Worm (Caenorhabditis elegans) whole organism, young adult: Measurements from ENCODE around the gene K08D12.4.
A peak's percentile ranks its signal among the peaks of the same experiment; 100 is the strongest.

Source experiments
- B0019.2 ChIP-seq: fragments of 200-800 bp; sonication (Bioruptor generic); conservative IDR thresholded peaks from 2 replicates; pipeline ENCODE4 v1.3.6; 2022; ENCODE audit warnings: missing genetic modification reagents, missing genetic modification characterization, missing compliant biosample characterization
- B0336.3 ChIP-seq: fragments of 200-800 bp; sonication (Bioruptor generic); IDR thresholded peaks from 2 replicates; pipeline ENCODE4 v1.3.6; 2022; ENCODE audit warnings: missing genetic modification characterization, missing compliant biosample characterization
- C06A6.2 ChIP-seq: fragments of 200-800 bp; sonication (Bioruptor generic); conservative IDR thresholded peaks from 2 replicates; pipeline ENCODE4 v1.3.6; 2022; ENCODE audit warnings: missing genetic modification characterization, missing compliant biosample characterization
- D2030.7 ChIP-seq: fragments of 200-800 bp; sonication (Bioruptor generic); IDR thresholded peaks from 2 replicates; pipeline ENCODE4 v1.3.6; 2022; ENCODE audit warnings: missing genetic modification reagents, missing genetic modification characterization, missing compliant biosample characterization
- F10E7.11 ChIP-seq: sonication (generic microtip); optimal IDR thresholded peaks from 2 replicates; lab custom pipeline; 2017; ENCODE audit warnings: mild to moderate bottlenecking, missing genetic modification characterization, moderate library complexity, missing compliant biosample characterization
- F22D6.2 ChIP-seq: sonication (generic microtip); optimal IDR thresholded peaks from 2 replicates; lab custom pipeline; 2016; ENCODE audit warnings: mild to moderate bottlenecking, missing genetic modification characterization, missing compliant biosample characterization
- F33H1.4 ChIP-seq: fragments of 200-800 bp; sonication (Bioruptor generic); IDR thresholded peaks from 2 replicates; pipeline ENCODE4 v1.3.6; 2022; ENCODE audit warnings: missing genetic modification reagents, missing genetic modification characterization, missing compliant biosample characterization
- F49E8.2 ChIP-seq: sonication (generic microtip); optimal IDR thresholded peaks from 3 replicates; lab custom pipeline; 2017; ENCODE audit warnings: missing genetic modification characterization, mild to moderate bottlenecking, missing compliant biosample characterization, antibody characterized with exemption, moderate library complexity; ENCODE audit not compliant: insufficient read depth
- K11D2.4 ChIP-seq: fragments of 200-800 bp; sonication (Bioruptor generic); IDR thresholded peaks from 2 replicates; pipeline ENCODE4 v1.3.6; 2022; ENCODE audit warnings: missing genetic modification reagents, missing genetic modification characterization, missing compliant biosample characterization
- T26A5.8 ChIP-seq: sonication (generic microtip); optimal IDR thresholded peaks from 2 replicates; lab custom pipeline; 2016; ENCODE audit warnings: missing genetic modification characterization, missing compliant biosample characterization
- Y53F4B.3 ChIP-seq: fragments of 200-800 bp; sonication (Bioruptor generic); IDR thresholded peaks from 2 replicates; pipeline ENCODE4 v1.3.6; 2022; ENCODE audit warnings: missing genetic modification reagents, missing genetic modification characterization, missing compliant biosample characterization
- Y56A3A.18 ChIP-seq: fragments of 200-800 bp; sonication (Bioruptor generic); IDR thresholded peaks from 2 replicates; pipeline ENCODE4 v1.3.6; 2022; ENCODE audit warnings: missing genetic modification reagents, missing genetic modification characterization, missing compliant biosample characterization
- Y79H2A.3 ChIP-seq: fragments of 200-800 bp; sonication (Bioruptor generic); conservative IDR thresholded peaks from 2 replicates; pipeline ENCODE4 v1.3.6; 2022; ENCODE audit warnings: missing genetic modification reagents, missing genetic modification characterization, missing compliant biosample characterization
- aptf-2 ChIP-seq: fragments of 200-800 bp; sonication (Bioruptor generic); conservative IDR thresholded peaks from 2 replicates; pipeline ENCODE4 v1.3.6; 2022; ENCODE audit warnings: missing genetic modification reagents, missing genetic modification characterization, missing compliant biosample characterization
- aptf-3 ChIP-seq: fragments of 200-800 bp; sonication (Bioruptor generic); IDR thresholded peaks from 2 replicates; pipeline ENCODE4 v1.3.6; 2022; ENCODE audit warnings: missing genetic modification characterization, missing compliant biosample characterization
- athp-1 ChIP-seq: sonication (generic microtip); optimal IDR thresholded peaks from 2 replicates; lab custom pipeline; 2017; ENCODE audit warnings: mild to moderate bottlenecking, missing genetic modification characterization, missing compliant biosample characterization
- attf-5 ChIP-seq: fragments of 200-800 bp; sonication (Bioruptor generic); optimal IDR thresholded peaks from 2 replicates; lab custom pipeline; 2018; ENCODE audit warnings: mild to moderate bottlenecking, missing genetic modification characterization, missing compliant biosample characterization
- bed-2 ChIP-seq: fragments of 200-800 bp; sonication (Bioruptor generic); IDR thresholded peaks from 2 replicates; pipeline ENCODE4 v1.3.6; 2022; ENCODE audit warnings: missing genetic modification reagents, missing genetic modification characterization, missing compliant biosample characterization
- ccch-3 ChIP-seq: fragments of 200-800 bp; sonication (Bioruptor generic); optimal IDR thresholded peaks from 2 replicates; lab custom pipeline; 2018; ENCODE audit warnings: mild to moderate bottlenecking, missing genetic modification characterization, missing compliant biosample characterization
- ceh-27 ChIP-seq: fragments of 200-800 bp; sonication (Bioruptor generic); optimal IDR thresholded peaks from 2 replicates; lab custom pipeline; 2018; ENCODE audit warnings: mild to moderate bottlenecking, missing genetic modification characterization, moderate library complexity, missing compliant biosample characterization
- ceh-79 ChIP-seq: sonication (generic microtip); optimal IDR thresholded peaks from 2 replicates; lab custom pipeline; 2017; ENCODE audit warnings: mild to moderate bottlenecking, missing genetic modification characterization, missing compliant biosample characterization
- ceh-91 ChIP-seq: fragments of 200-800 bp; sonication (Bioruptor generic); IDR thresholded peaks from 2 replicates; pipeline ENCODE4 v1.3.6; 2022; ENCODE audit warnings: missing genetic modification reagents, missing genetic modification characterization, missing compliant biosample characterization
- die-1 ChIP-seq: sonication (generic microtip); optimal IDR thresholded peaks from 2 replicates; lab custom pipeline; 2016; ENCODE audit warnings: missing genotype, mild to moderate bottlenecking, missing genetic modification characterization, missing compliant biosample characterization
- efl-1 ChIP-seq: fragments of 150-350 bp; optimal IDR thresholded peaks from 2 replicates; lab custom pipeline; 2014; ENCODE audit warnings: missing biosample characterization, missing genetic modification reagents, missing genetic modification characterization
- egrh-3 ChIP-seq: fragments of 200-800 bp; sonication (Bioruptor generic); IDR thresholded peaks from 2 replicates; pipeline ENCODE4 v1.3.6; 2022; ENCODE audit warnings: missing genetic modification reagents, missing genetic modification characterization, missing compliant biosample characterization
- ekl-4 ChIP-seq: fragments of 200-800 bp; sonication (Bioruptor generic); IDR thresholded peaks from 2 replicates; pipeline ENCODE4 v1.3.6; 2022; ENCODE audit warnings: missing genetic modification reagents, missing genetic modification characterization, missing compliant biosample characterization
- hlh-12 ChIP-seq: sonication (generic microtip); optimal IDR thresholded peaks from 2 replicates; lab custom pipeline; 2016; ENCODE audit warnings: missing genetic modification characterization, missing compliant biosample characterization
- hmg-1.2 ChIP-seq: fragments of 200-800 bp; sonication (Bioruptor generic); IDR thresholded peaks from 2 replicates; pipeline ENCODE4 v1.3.6; 2022; ENCODE audit warnings: missing genetic modification reagents, missing genetic modification characterization, missing compliant biosample characterization
- hmg-20 ChIP-seq: fragments of 200-800 bp; sonication (Bioruptor generic); IDR thresholded peaks from 2 replicates; pipeline ENCODE4 v1.3.6; 2022; ENCODE audit warnings: missing genetic modification reagents, missing genetic modification characterization, missing compliant biosample characterization
- hrde-1 ChIP-seq: sonication (generic microtip); optimal IDR thresholded peaks from 2 replicates; lab custom pipeline; 2016; ENCODE audit warnings: missing genetic modification characterization, mild to moderate bottlenecking, missing compliant biosample characterization, moderate library complexity, missing genotype, missing genetic modification reagents, borderline replicate concordance
- lag-1 ChIP-seq: fragments of 200-800 bp; sonication (Bioruptor generic); IDR thresholded peaks from 2 replicates; pipeline ENCODE4 v1.3.6; 2022; ENCODE audit warnings: missing genetic modification reagents, missing genetic modification characterization, missing compliant biosample characterization
- let-526 ChIP-seq: fragments of 200-800 bp; sonication (Bioruptor generic); IDR thresholded peaks from 2 replicates; pipeline ENCODE4 v1.3.6; 2022; ENCODE audit warnings: missing genetic modification reagents, missing genetic modification characterization, missing compliant biosample characterization
- lir-1 ChIP-seq: fragments of 200-800 bp; sonication (Bioruptor generic); conservative IDR thresholded peaks from 2 replicates; pipeline ENCODE4 v1.3.6; 2022; ENCODE audit warnings: missing genetic modification reagents, missing genetic modification characterization, missing compliant biosample characterization
- lsl-1 ChIP-seq: fragments of 200-800 bp; sonication (Bioruptor generic); optimal IDR thresholded peaks from 2 replicates; lab custom pipeline; 2018; ENCODE audit warnings: mild to moderate bottlenecking, missing genetic modification characterization, moderate library complexity, missing compliant biosample characterization
- lsy-27 ChIP-seq: sonication (generic microtip); optimal IDR thresholded peaks from 2 replicates; lab custom pipeline; 2017; ENCODE audit warnings: missing genetic modification characterization, mild to moderate bottlenecking, missing compliant biosample characterization, antibody characterized with exemption, missing genotype, borderline replicate concordance; ENCODE audit not compliant: insufficient read depth
- madf-6 ChIP-seq: fragments of 200-800 bp; sonication (Bioruptor generic); IDR thresholded peaks from 2 replicates; pipeline ENCODE4 v1.3.6; 2022; ENCODE audit warnings: missing genetic modification reagents, missing genetic modification characterization, missing compliant biosample characterization
- madf-8 ChIP-seq: fragments of 200-800 bp; sonication (Bioruptor generic); conservative IDR thresholded peaks from 2 replicates; pipeline ENCODE4 v1.3.6; 2022; ENCODE audit warnings: missing genetic modification reagents, missing genetic modification characterization, missing compliant biosample characterization
- nfya-2 ChIP-seq: fragments of 200-800 bp; sonication (Bioruptor generic); IDR thresholded peaks from 2 replicates; pipeline ENCODE4 v1.3.6; 2022; ENCODE audit warnings: missing genetic modification reagents, missing genetic modification characterization, missing compliant biosample characterization
- rcor-1 ChIP-seq: fragments of 200-800 bp; sonication (Bioruptor generic); IDR thresholded peaks from 2 replicates; pipeline ENCODE4 v1.3.6; 2022; ENCODE audit warnings: missing genetic modification reagents, missing genetic modification characterization, missing compliant biosample characterization
- sptf-2 ChIP-seq: fragments of 200-800 bp; sonication (Bioruptor generic); optimal IDR thresholded peaks from 2 replicates; lab custom pipeline; 2018; ENCODE audit warnings: mild to moderate bottlenecking, missing genetic modification characterization, missing compliant biosample characterization
- tbp1 ChIP-seq: fragments of 200-800 bp; sonication (Bioruptor generic); optimal IDR thresholded peaks from 2 replicates; lab custom pipeline; 2018; ENCODE audit warnings: mild to moderate bottlenecking, missing genetic modification characterization, missing compliant biosample characterization
- unc-130 ChIP-seq: sonication (generic microtip); optimal IDR thresholded peaks from 2 replicates; lab custom pipeline; 2016; ENCODE audit warnings: missing genetic modification reagents, missing genetic modification characterization, missing compliant biosample characterization
- unc-62 ChIP-seq: fragments of 150-350 bp; optimal IDR thresholded peaks from 2 replicates; lab custom pipeline; 2014; ENCODE audit warnings: missing biosample characterization, missing genetic modification reagents, missing genetic modification characterization
- xnd-1 ChIP-seq: sonication (generic microtip); optimal IDR thresholded peaks from 2 replicates; lab custom pipeline; 2016; ENCODE audit warnings: missing genotype, missing genetic modification reagents, missing genetic modification characterization, missing compliant biosample characterization
- zim-3 ChIP-seq: sonication (generic microtip); optimal IDR thresholded peaks from 2 replicates; lab custom pipeline; 2017; ENCODE audit warnings: mild to moderate bottlenecking, missing genetic modification characterization, moderate library complexity, missing compliant biosample characterization
- ztf-22 ChIP-seq: fragments of 200-800 bp; sonication (Bioruptor generic); optimal IDR thresholded peaks from 2 replicates; lab custom pipeline; 2018; ENCODE audit warnings: mild to moderate bottlenecking, missing genetic modification characterization, moderate library complexity, missing compliant biosample characterization

K08D12.4 gene

DNA sequence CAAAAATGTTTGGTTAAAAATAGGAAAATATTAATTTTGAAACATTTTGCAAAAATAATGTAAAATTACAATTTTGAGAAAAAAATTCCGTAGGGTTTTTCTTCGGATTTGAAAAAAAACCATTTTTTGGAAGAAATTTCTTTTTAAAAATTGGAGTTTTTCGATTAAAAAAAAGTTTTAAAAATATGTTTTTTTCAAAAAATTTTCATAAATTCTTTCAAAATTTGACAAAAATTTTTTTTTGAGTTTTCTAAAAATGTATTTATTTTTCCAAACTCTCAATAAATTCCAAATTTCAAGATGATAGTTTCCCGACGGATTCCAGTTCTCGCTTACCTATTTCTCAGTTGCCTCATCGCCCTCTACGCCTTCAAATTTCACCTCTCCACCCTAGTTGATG is 7.5 kb upstream of the K08D12.4 start, which contains the start of gene bus-2:
Gene bus-2 (plus strand): TSS at position 301 of the 400 bp plus-strand sequence.
- TF ChIP-seq lir-1 (GFP tag; lab: Robert Waterston, UW): no peak
- no peak for TF ChIP-seq ekl-4 (GFP tag; lab: Robert Waterston, UW)
- no peak for TF ChIP-seq aptf-2 (GFP tag; lab: Robert Waterston, UW)
- TF ChIP-seq K11D2.4 (GFP tag; lab: Robert Waterston, UW): no peak
- no peak for TF ChIP-seq ceh-27 (GFP tag; lab: Kevin White, UChicago)
- TF ChIP-seq zim-3 (tag; lab: Kevin White, UChicago): no peak
- TF ChIP-seq egrh-3: no peak
- no peak for TF ChIP-seq ztf-22 (GFP tag; lab: Kevin White, UChicago)
- no peak for TF ChIP-seq nfya-2 (GFP tag; lab: Robert Waterston, UW)
- no peak for TF ChIP-seq bed-2 (GFP tag; lab: Robert Waterston, UW)
- TF ChIP-seq let-526 (GFP tag; lab: Robert Waterston, UW): no peak
- TF ChIP-seq Y79H2A.3: no peak
- TF ChIP-seq unc-62 (GFP tag; lab: Kevin White, UChicago): no peak
- no peak for TF ChIP-seq Y53F4B.3 (GFP tag; lab: Robert Waterston, UW)
- no peak for TF ChIP-seq efl-1 (GFP tag; lab: Kevin White, UChicago)

- TF ChIP-seq B0336.3 (GFP tag; lab: Robert Waterston, UW) (no peak), F33H1.4 (peak; percentile 77), lsl-1 (peak; percentile 92), hlh-12 (no peak), Y56A3A.18 (GFP tag; lab: Robert Waterston, UW) (no peak), hrde-1 (tag; lab: Kevin White, UChicago) (no peak), D2030.7 (GFP tag; lab: Robert Waterston, UW) (peak; percentile 32; the same call in 1 of the 2 replicates), efl-1 (GFP tag; lab: Kevin White, UChicago) (peak; percentile 23), sptf-2 (GFP tag; lab: Kevin White, UChicago) (no peak), B0019.2 (GFP tag; lab: Robert Waterston, UW) (no peak), xnd-1 (tag; lab: Kevin White, UChicago) (peak; percentile 51), ccch-3 (no peak), madf-6 (GFP tag; lab: Robert Waterston, UW) (peak; percentile 56), madf-8 (GFP tag; lab: Robert Waterston, UW) (peak; percentile 35; the same call in 1 of the 2 replicates), ceh-91 (GFP tag; lab: Robert Waterston, UW) (peak; percentile 46; the same call in 1 of the 2 replicates)
Measured at ce11 chrIV:1707960-1708359, 864 bp downstream of the K08D12.4 start.

DNA sequence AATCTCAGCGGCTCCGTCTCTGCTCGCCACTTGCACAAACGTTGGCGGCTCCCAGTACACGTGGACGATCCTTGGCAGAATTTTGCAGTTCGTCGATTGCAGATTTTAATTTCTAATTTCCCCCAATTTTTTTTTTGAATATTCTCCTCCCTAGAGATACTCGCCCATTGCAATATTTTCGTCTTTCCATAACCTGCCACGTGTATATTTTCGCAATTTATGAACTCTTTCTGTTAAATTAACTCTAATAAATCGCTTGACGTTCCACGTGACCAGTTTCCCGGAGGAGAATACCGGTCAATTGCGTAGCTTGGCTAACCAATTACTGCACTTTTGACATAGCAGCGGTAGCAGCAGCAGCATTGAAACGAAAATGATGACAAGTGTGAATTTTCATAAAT is 1.3 kb downstream of the K08D12.4 start:
- TF ChIP-seq ceh-27 (GFP tag; lab: Kevin White, UChicago) (no peak), hmg-20 (GFP tag; lab: Robert Waterston, UW) (0 out of 2 replicates have a peak, but pooled peaks have one; percentile 36), F10E7.11 (tag; lab: Kevin White, UChicago) (peak; percentile 15), C06A6.2 (no peak), tbp1 (GFP tag; lab: Kevin White, UChicago) (peak; percentile 50), lsy-27 (tag; lab: Kevin White, UChicago) (no peak), hmg-1.2 (GFP tag; lab: Robert Waterston, UW) (peak; percentile 40), attf-5 (GFP tag; lab: Kevin White, UChicago) (peak; percentile 18), Y53F4B.3 (GFP tag; lab: Robert Waterston, UW) (no peak), ceh-79 (no peak), F22D6.2 (tag; lab: Kevin White, UChicago) (no peak), rcor-1 (GFP tag; lab: Robert Waterston, UW) (no peak; the same call in 1 of the 2 replicates), aptf-3 (GFP tag; lab: Robert Waterston, UW) (0 out of 2 replicates have a peak, but pooled peaks have one; percentile 16), unc-130 (peak; percentile 20), ekl-4 (GFP tag; lab: Robert Waterston, UW) (peak; percentile 76), T26A5.8 (no peak), athp-1 (tag; lab: Kevin White, UChicago) (peak; percentile 60), F33H1.4 (peak; percentile 40), hrde-1 (tag; lab: Kevin White, UChicago) (peak; percentile 70), lag-1 (GFP tag; lab: Robert Waterston, UW) (0 out of 2 replicates have a peak, but pooled peaks have one; percentile 39), die-1 (tag; lab: Kevin White, UChicago) (peak; percentile 34), F49E8.2 (tag; lab: Kevin White, UChicago) (peak; percentile 81)
